Fruit fly (Drosophila melanogaster): ENCODE data around the gene Usf.

DNA sequence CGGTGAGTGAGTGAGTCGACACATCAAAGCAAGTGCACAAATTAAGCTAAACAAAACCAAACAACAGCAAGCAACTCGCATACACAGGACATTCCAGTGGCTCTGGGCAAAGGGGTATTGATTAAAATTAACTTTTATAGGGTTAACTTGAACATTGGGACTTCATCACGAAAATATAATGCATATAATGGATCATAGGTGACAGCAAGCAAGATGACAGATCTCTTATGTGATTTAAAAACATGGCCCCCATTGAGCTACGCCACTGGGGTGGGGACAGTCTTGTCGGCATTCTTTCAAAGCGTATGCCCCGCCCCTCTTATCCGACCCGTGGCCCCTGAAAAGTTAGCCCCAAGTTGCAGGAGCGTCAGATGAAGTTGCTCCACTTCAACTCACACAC, 45.1 kb downstream of the Usf start:
- TF ChIP-seq pan (optimal IDR thresholded peaks at IDR 0.05), result no peak
- TF ChIP-seq CG8478 (optimal IDR thresholded peaks at IDR 0.05), result no peak
- no peak for TF ChIP-seq psq (optimal IDR thresholded peaks at IDR 0.05)
- no peak for TF ChIP-seq usp (GFP tag; optimal IDR thresholded peaks at IDR 0.05)
- no peak for TF ChIP-seq Dll (optimal IDR thresholded peaks at IDR 0.05)
